Worm (Caenorhabditis elegans) whole organism, early embryonic: ENCODE results near the gene sre-37.

Experiments
- B0310.2 ChIP-seq: sonication (generic microtip); optimal IDR thresholded peaks from 2 replicates; lab custom pipeline; 2016; ENCODE audit warnings: mild to moderate bottlenecking, missing genetic modification characterization, missing compliant biosample characterization
- F13C5.2 ChIP-seq: sonication (generic microtip); optimal IDR thresholded peaks from 2 replicates; lab custom pipeline; 2017; ENCODE audit warnings: mild to moderate bottlenecking, missing genetic modification characterization, inconsistent platforms, missing compliant biosample characterization
- aly-1 ChIP-seq: sonication (generic microtip); optimal IDR thresholded peaks from 2 replicates; lab custom pipeline; 2016; ENCODE audit warnings: missing genetic modification characterization, missing compliant biosample characterization
- ama-1 ChIP-seq: fragments of 150-350 bp; optimal IDR thresholded peaks from 2 replicates; lab custom pipeline; 2014
- ceh-13 ChIP-seq: fragments of 200-800 bp; sonication (Bioruptor generic); optimal IDR thresholded peaks from 2 replicates; lab custom pipeline; 2018; ENCODE audit warnings: mild to moderate bottlenecking, missing genetic modification characterization, missing compliant biosample characterization
- ceh-36 ChIP-seq: sonication (generic microtip); optimal IDR thresholded peaks from 2 replicates; lab custom pipeline; 2016; ENCODE audit warnings: missing genetic modification characterization, inconsistent platforms, missing compliant biosample characterization
- ets-7 ChIP-seq: sonication (generic microtip); optimal IDR thresholded peaks from 2 replicates; lab custom pipeline; 2016; ENCODE audit warnings: missing genotype, missing genetic modification characterization, missing compliant biosample characterization
- flt-1 ChIP-seq: fragments of 200-800 bp; sonication (Bioruptor generic); IDR thresholded peaks from 2 replicates; pipeline ENCODE4 v1.3.6; 2022; ENCODE audit warnings: missing genetic modification characterization, missing compliant biosample characterization
- hmbx-1 ChIP-seq: sonication (generic microtip); optimal IDR thresholded peaks from 2 replicates; lab custom pipeline; 2016; ENCODE audit warnings: mild to moderate bottlenecking, missing genetic modification characterization, missing compliant biosample characterization
- hmg-4 ChIP-seq: fragments of 200-800 bp; sonication (Bioruptor generic); optimal IDR thresholded peaks from 2 replicates; lab custom pipeline; 2018; ENCODE audit warnings: mild to moderate bottlenecking, missing genetic modification characterization, missing compliant biosample characterization
- hnd-1 ChIP-seq: sonication (generic microtip); optimal IDR thresholded peaks from 2 replicates; lab custom pipeline; 2016; ENCODE audit warnings: missing genetic modification characterization, missing compliant biosample characterization
- pes-1 ChIP-seq: fragments of 200-800 bp; sonication (Bioruptor generic); IDR thresholded peaks from 2 replicates; pipeline ENCODE4 v1.3.6; 2022; ENCODE audit warnings: missing genetic modification reagents, missing genetic modification characterization, missing compliant biosample characterization
- scrt-1 ChIP-seq: fragments of 200-800 bp; sonication (Bioruptor generic); IDR thresholded peaks from 2 replicates; pipeline ENCODE4 v1.3.6; 2022; ENCODE audit warnings: missing genetic modification characterization, missing compliant biosample characterization
- sea-1 ChIP-seq: fragments of 200-800 bp; sonication (Bioruptor generic); conservative IDR thresholded peaks from 2 replicates; pipeline ENCODE4 v1.3.6; 2022; ENCODE audit warnings: missing genetic modification characterization, missing compliant biosample characterization
- tbx-11 ChIP-seq: fragments of 200-800 bp; sonication (Bioruptor generic); IDR thresholded peaks from 2 replicates; pipeline ENCODE4 v1.3.6; 2022; ENCODE audit warnings: missing genetic modification characterization, missing compliant biosample characterization
- tbx-37 ChIP-seq: fragments of 200-800 bp; sonication (Bioruptor generic); conservative IDR thresholded peaks from 2 replicates; pipeline ENCODE4 v1.3.6; 2022; ENCODE audit warnings: missing genetic modification reagents, missing genetic modification characterization, missing compliant biosample characterization
- tra-4 ChIP-seq: sonication (generic microtip); optimal IDR thresholded peaks from 2 replicates; lab custom pipeline; 2017; ENCODE audit warnings: missing genetic modification characterization, missing compliant biosample characterization

The sre-37 gene

ce11 chrII:12465557-12465956 is at the start of gene sre-37:
Gene sre-37 (plus strand): TSS chrII:12465857.
- TF ChIP-seq tbx-11 (GFP tag; lab: Robert Waterston, UW) (no peak), ama-1 (no peak), hmbx-1 (tag; lab: Kevin White, UChicago) (no peak), tra-4 (no peak), F13C5.2 (tag; lab: Kevin White, UChicago) (no peak), hmg-4 (GFP tag; lab: Kevin White, UChicago) (no peak), flt-1 (GFP tag; lab: Robert Waterston, UW) (no peak), pes-1 (GFP tag; lab: Robert Waterston, UW) (no peak), hnd-1 (no peak), ceh-13 (no peak), sea-1 (no peak), tbx-37 (no peak), scrt-1 (GFP tag; lab: Robert Waterston, UW) (no peak), B0310.2 (tag; lab: Kevin White, UChicago) (no peak)

ce11 chrII:12417514-12417913 is 48.1 kb upstream of the sre-37 start, which contains the start of gene sre-27:
Gene sre-27 (minus strand): TSS chrII:12417614.
- TF ChIP-seq tra-4 (no peak), ceh-36 (tag; lab: Kevin White, UChicago) (no peak), ceh-13 (no peak), hmbx-1 (tag; lab: Kevin White, UChicago) (no peak), ets-7 (tag; lab: Kevin White, UChicago) (no peak), scrt-1 (GFP tag; lab: Robert Waterston, UW) (no peak), tbx-37 (no peak), aly-1 (no peak), flt-1 (GFP tag; lab: Robert Waterston, UW) (no peak), hnd-1 (no peak), hmg-4 (GFP tag; lab: Kevin White, UChicago) (no peak), B0310.2 (tag; lab: Kevin White, UChicago) (no peak), F13C5.2 (tag; lab: Kevin White, UChicago) (no peak), tbx-11 (GFP tag; lab: Robert Waterston, UW) (no peak), ama-1 (no peak), pes-1 (GFP tag; lab: Robert Waterston, UW) (no peak), sea-1 (no peak)

- TF ChIP-seq ama-1 (no peak), sea-1 (no peak), flt-1 (GFP tag; lab: Robert Waterston, UW) (no peak), F13C5.2 (tag; lab: Kevin White, UChicago) (no peak), ceh-13 (no peak), tbx-11 (GFP tag; lab: Robert Waterston, UW) (no peak), hmg-4 (GFP tag; lab: Kevin White, UChicago) (no peak), ets-7 (tag; lab: Kevin White, UChicago) (no peak), hnd-1 (no peak), tra-4 (no peak), tbx-37 (no peak), scrt-1 (GFP tag; lab: Robert Waterston, UW) (no peak), hmbx-1 (tag; lab: Kevin White, UChicago) (no peak)
These were observed 47.7 kb upstream of the sre-37 start for ce11 chrII:12417996-12418395.

ce11 chrII:12420486-12420885 is 45.2 kb upstream of the sre-37 start, which contains the start of gene sre-26:
Gene sre-26 (minus strand): TSS chrII:12420586.
- TF ChIP-seq flt-1 (GFP tag; lab: Robert Waterston, UW) (no peak), aly-1 (no peak), B0310.2 (tag; lab: Kevin White, UChicago) (no peak), F13C5.2 (tag; lab: Kevin White, UChicago) (no peak), tra-4 (no peak), tbx-37 (no peak), pes-1 (GFP tag; lab: Robert Waterston, UW) (no peak), sea-1 (no peak), tbx-11 (GFP tag; lab: Robert Waterston, UW) (no peak), ceh-36 (tag; lab: Kevin White, UChicago) (no peak), ama-1 (no peak), ceh-13 (no peak), hnd-1 (no peak)

ce11 chrII:12425644-12426222 is 39.9 kb upstream of the sre-37 start, which contains the start of gene daf-22:
Gene daf-22 (minus strand): TSS chrII:12425694.
- TF ChIP-seq hmbx-1 (tag; lab: Kevin White, UChicago) (no peak), F13C5.2 (tag; lab: Kevin White, UChicago) (no peak), ets-7 (tag; lab: Kevin White, UChicago) (no peak), tbx-11 (GFP tag; lab: Robert Waterston, UW) (no peak), aly-1 (no peak), sea-1 (no peak), hmg-4 (GFP tag; lab: Kevin White, UChicago) (no peak), hnd-1 (no peak), tra-4 (no peak), ama-1 (no peak), ceh-13 (no peak), tbx-37 (no peak), ceh-36 (tag; lab: Kevin White, UChicago) (no peak), pes-1 (GFP tag; lab: Robert Waterston, UW) (no peak), scrt-1 (GFP tag; lab: Robert Waterston, UW) (no peak), B0310.2 (tag; lab: Kevin White, UChicago) (no peak), flt-1 (GFP tag; lab: Robert Waterston, UW) (no peak)

ce11 chrII:12429743-12430142 is 35.9 kb upstream of the sre-37 start, which contains the start of gene Y57A10C.8:
Gene Y57A10C.8 (minus strand): TSS chrII:12429843.
- TF ChIP-seq ceh-13 (no peak), tra-4 (no peak), flt-1 (GFP tag; lab: Robert Waterston, UW) (no peak), hmbx-1 (tag; lab: Kevin White, UChicago) (no peak), tbx-11 (GFP tag; lab: Robert Waterston, UW) (no peak), F13C5.2 (tag; lab: Kevin White, UChicago) (no peak), tbx-37 (no peak), ama-1 (no peak), ets-7 (tag; lab: Kevin White, UChicago) (no peak), sea-1 (no peak), B0310.2 (tag; lab: Kevin White, UChicago) (no peak), ceh-36 (tag; lab: Kevin White, UChicago) (no peak), scrt-1 (GFP tag; lab: Robert Waterston, UW) (no peak), hnd-1 (no peak), hmg-4 (GFP tag; lab: Kevin White, UChicago) (no peak), pes-1 (GFP tag; lab: Robert Waterston, UW) (no peak), aly-1 (no peak)

ce11 chrII:12432356-12432755 is 33.3 kb upstream of the sre-37 start, which contains the start of gene dct-12:
Gene dct-12 (minus strand): TSS chrII:12432456.
- TF ChIP-seq sea-1: no peak
- TF ChIP-seq hmbx-1 (tag; lab: Kevin White, UChicago): no peak
- no peak for TF ChIP-seq F13C5.2 (tag; lab: Kevin White, UChicago)
- TF ChIP-seq tbx-37: no peak
- TF ChIP-seq tra-4: no peak
- TF ChIP-seq aly-1: no peak
